Fruit fly (Drosophila melanogaster): ENCODE data around the gene ppk5.
A peak's percentile ranks its signal among the peaks of the same experiment; 100 is the strongest.
"Not testable (repeated sequence)": the region's sequence is repeated elsewhere in the genome, so short reads cannot be mapped to it uniquely, and the experiment has no call there.

The ppk5 gene

DNA sequence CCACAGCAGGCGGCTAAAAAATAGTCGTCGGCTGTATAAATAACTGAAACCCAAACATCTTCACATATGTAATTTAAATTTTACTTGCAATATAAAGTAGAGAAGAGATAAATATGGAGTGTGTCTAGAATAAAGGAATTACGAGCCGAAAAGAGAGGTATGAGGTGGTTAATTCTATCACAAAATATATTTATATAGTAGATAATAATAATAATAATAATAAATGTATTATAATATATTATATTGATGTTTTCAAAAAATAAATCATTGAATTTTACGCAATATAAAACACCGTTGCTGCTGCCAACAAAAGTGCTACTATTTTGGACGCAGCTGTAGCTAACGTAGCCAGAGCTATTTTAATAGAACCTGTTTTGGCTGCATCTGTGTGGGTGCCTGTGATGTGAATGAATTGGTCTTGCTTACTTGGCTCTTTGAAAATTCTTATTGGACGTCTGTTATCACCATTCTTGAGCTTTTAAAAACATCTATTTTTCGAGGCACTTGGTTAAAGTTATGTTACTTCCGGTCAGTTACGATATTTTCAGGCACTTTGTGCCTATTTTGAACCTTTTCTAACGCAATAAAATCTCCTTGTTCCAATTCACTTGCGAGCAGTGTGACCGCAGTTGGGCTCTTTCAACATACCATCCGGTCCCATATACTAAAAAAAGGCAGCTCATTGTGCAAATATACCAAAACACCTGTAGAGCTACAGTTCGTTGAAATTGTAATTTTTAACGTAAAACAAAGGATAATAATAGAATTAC lies 37.4 kb upstream of the ppk5 start, which contains the start of gene Hr78 (continued):
- TF ChIP-seq CG6791 (GFP tag; IDR thresholded peaks at IDR 0.05; ENCODE audit: partially characterized antibody) = no peak
- TF ChIP-seq Aef1 (GFP tag; IDR thresholded peaks at IDR 0.05) = peak; percentile 42; the same call in 1 of the 3 replicates
- peak; percentile 74 for TF ChIP-seq CG15601 (tag; optimal IDR thresholded peaks at IDR 0.05)
- TF ChIP-seq jumu (GFP tag; optimal IDR thresholded peaks at IDR 0.05) = no peak
- no peak for TF ChIP-seq mam (GFP tag; optimal IDR thresholded peaks at IDR 0.05)
- no peak for TF ChIP-seq Dp (GFP tag; optimal IDR thresholded peaks at IDR 0.05)
- peak; percentile 58 for TF ChIP-seq Chrac-16 (GFP tag; optimal IDR thresholded peaks at IDR 0.05)
- TF ChIP-seq dpn (GFP tag; optimal IDR thresholded peaks at IDR 0.05) = peak in 1 of 2 experiments; percentile 71
- 0 out of 2 replicates have a peak, but pooled peaks have one; percentile 28 for TF ChIP-seq gt (GFP tag; IDR thresholded peaks at IDR 0.05)
- peak; percentile 64 for TF ChIP-seq fd96Cb (tag; optimal IDR thresholded peaks at IDR 0.05)
- no peak; the same call in 1 of the 2 replicates for TF ChIP-seq NFAT (GFP tag; IDR thresholded peaks at IDR 0.05)
- TF ChIP-seq CG8944 (GFP tag; optimal IDR thresholded peaks at IDR 0.05) = no peak
- TF ChIP-seq CG6654 (GFP tag; optimal IDR thresholded peaks at IDR 0.05) = peak; percentile 40
- no peak for TF ChIP-seq Vsx1 (GFP tag; optimal IDR thresholded peaks at IDR 0.05)
- no peak for TF ChIP-seq Bdp1 (GFP tag; optimal IDR thresholded peaks at IDR 0.05)
- no peak for TF ChIP-seq Hey (tag; optimal IDR thresholded peaks at IDR 0.05)
- TF ChIP-seq wor (GFP tag; IDR thresholded peaks at IDR 0.05) = no peak
- TF ChIP-seq pfk (GFP tag; optimal IDR thresholded peaks at IDR 0.05) = no peak
- no peak for TF ChIP-seq CG17802 (tag; optimal IDR thresholded peaks at IDR 0.05)
- peak; percentile 70 for TF ChIP-seq fd3F (GFP tag; optimal IDR thresholded peaks at IDR 0.05)
- TF ChIP-seq CG15514 (GFP tag; optimal IDR thresholded peaks at IDR 0.05) = peak; percentile 52
- TF ChIP-seq ase (GFP tag; IDR thresholded peaks at IDR 0.05) = no peak; the same call in 2 of the 3 replicates
- no peak for TF ChIP-seq CG10959 (GFP tag; IDR thresholded peaks at IDR 0.05)
- TF ChIP-seq CG12071 (GFP tag; optimal IDR thresholded peaks at IDR 0.05) = peak; percentile 18
- peak; percentile 88 for TF ChIP-seq vvl (GFP tag; IDR thresholded peaks at IDR 0.05)

DNA sequence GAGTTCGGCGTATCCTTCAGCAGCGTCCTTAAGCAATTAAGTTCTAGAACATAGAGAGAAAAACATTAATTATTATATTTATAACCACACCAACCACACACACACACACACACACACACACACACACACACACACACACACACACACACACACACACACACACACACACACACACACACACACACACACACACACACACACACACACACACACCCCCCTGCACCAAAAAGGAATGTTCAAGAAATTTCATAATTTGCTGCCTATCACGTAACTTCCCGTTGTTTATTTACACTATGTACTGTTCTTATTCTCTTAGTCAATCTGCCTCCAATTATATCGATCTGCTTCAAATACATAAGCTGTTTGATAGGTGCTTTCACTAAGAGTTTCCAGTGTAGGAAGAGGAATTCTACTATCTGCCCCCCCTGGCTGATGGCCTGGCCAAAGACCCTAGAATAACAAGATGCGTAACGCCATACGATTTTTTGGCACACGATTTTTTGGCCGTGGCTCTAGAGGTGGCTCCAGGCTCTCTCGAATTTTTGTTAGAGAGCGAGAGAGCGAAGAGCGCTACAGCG lies 35.9 kb upstream of the ppk5 start:
- TF ChIP-seq CG8290, Trl (GFP tag; optimal IDR thresholded peaks at IDR 0.05): not testable (repeated sequence)
- TF ChIP-seq CG8290 (tag; optimal IDR thresholded peaks at IDR 0.05) = peak in 1 of 2 experiments; percentile 8
- TF ChIP-seq Trl (optimal IDR thresholded peaks at IDR 0.05) = peak in 1 of 2 experiments; percentile 33
- peak; percentile 14 for TF ChIP-seq CG10543 (GFP tag; optimal IDR thresholded peaks at IDR 0.05)
- TF ChIP-seq slbo (GFP tag; IDR thresholded peaks at IDR 0.05) = peak; percentile 46
- 0 out of 2 replicates have a peak, but pooled peaks have one; percentile 6 for TF ChIP-seq CG6689 (GFP tag; IDR thresholded peaks at IDR 0.05)
- TF ChIP-seq CG9932 (GFP tag; IDR thresholded peaks at IDR 0.05) = peak; percentile 29; the same call in 1 of the 2 replicates
- peak; percentile 71 for TF ChIP-seq cg (GFP tag; optimal IDR thresholded peaks at IDR 0.05)
- 0 out of 4 replicates have a peak, but pooled peaks have one; percentile 23 for TF ChIP-seq Gug (GFP tag; IDR thresholded peaks at IDR 0.05)
- peak; percentile 51 for TF ChIP-seq sd (tag; optimal IDR thresholded peaks at IDR 0.05)
- peak; percentile 80 for TF ChIP-seq D19A (tag; optimal IDR thresholded peaks at IDR 0.05)
- TF ChIP-seq chm (GFP tag; IDR thresholded peaks at IDR 0.05) = 0 out of 2 replicates have a peak, but pooled peaks have one; percentile 33
- peak; percentile 84 for TF ChIP-seq sug (tag; optimal IDR thresholded peaks at IDR 0.05)
- TF ChIP-seq Med (GFP tag) = peak; percentile 56
- TF ChIP-seq CG12769 (tag; optimal IDR thresholded peaks at IDR 0.05) = peak; percentile 33
- TF ChIP-seq CG13894 (tag; optimal IDR thresholded peaks at IDR 0.05) = peak; percentile 4
- TF ChIP-seq Pdp1 (GFP tag; optimal IDR thresholded peaks at IDR 0.05) = peak in 1 of 2 experiments; percentile 40
- TF ChIP-seq Dfd (GFP tag; optimal IDR thresholded peaks at IDR 0.05) = peak in 1 of 2 experiments; percentile 69

Measured in whole organism, embryonic.